Fruit fly (Drosophila melanogaster): Measurements from ENCODE around the gene Aladin.

dm6 chrX:9226837-9227236 is 46.4 kb upstream of the Aladin start, which contains the start of gene Gr8a:
- TF ChIP-seq Met (GFP tag; optimal IDR thresholded peaks at IDR 0.05) (no peak), Hr39 (GFP tag; optimal IDR thresholded peaks at IDR 0.05) (no peak), Eip75B (GFP tag; optimal IDR thresholded peaks at IDR 0.05) (no peak)

Measured in whole organism, prepupa.